Worm (Caenorhabditis elegans) whole organism, L4 larva: Measurements from ENCODE around the gene Y39A1A.20.
A peak's percentile ranks its signal among the peaks of the same experiment; 100 is the strongest.

Experiments used
- F26F4.8 ChIP-seq: fragments of 200-800 bp; sonication (Bioruptor generic); conservative IDR thresholded peaks from 2 replicates; pipeline ENCODE4 v1.3.6; 2022; ENCODE audit warnings: missing genetic modification characterization, missing compliant biosample characterization
- ZK546.5 ChIP-seq, 2 experiments: sonication (generic microtip); optimal IDR thresholded peaks; 2 replicates each; lab custom pipeline; 2017; ENCODE audit warnings: missing biosample characterization in 2 of 2, missing genetic modification characterization in 2 of 2
- aly-2 ChIP-seq: sonication (generic microtip); optimal IDR thresholded peaks from 2 replicates; lab custom pipeline; 2018; ENCODE audit warnings: missing biosample characterization, missing genetic modification characterization
- attf-4 ChIP-seq: sonication (generic microtip); optimal IDR thresholded peaks from 3 replicates; lab custom pipeline; 2017; ENCODE audit warnings: missing biosample characterization, missing genetic modification characterization
- ces-1 ChIP-seq: fragments of 150-350 bp; sonication (generic microtip); optimal IDR thresholded peaks from 4 replicates; lab custom pipeline; 2014; ENCODE audit warnings: missing biosample characterization, missing genetic modification reagents, missing genetic modification characterization
- dmd-6 ChIP-seq: fragments of 200-800 bp; sonication (Bioruptor generic); IDR thresholded peaks from 2 replicates; pipeline ENCODE4 v1.3.6; 2022; ENCODE audit warnings: missing genetic modification reagents, missing genetic modification characterization, missing compliant biosample characterization
- mdl-1 ChIP-seq, 2 experiments: fragments of 150-350 bp in 1 of 2; sonication (generic microtip) in 1 of 2; optimal IDR thresholded peaks; 2 replicates each; lab custom pipeline; 2014 to 2017; ENCODE audit warnings: missing biosample characterization in 2 of 2, missing genetic modification characterization in 2 of 2
- mdt-29 ChIP-seq: fragments of 200-800 bp; sonication (Bioruptor generic); IDR thresholded peaks from 2 replicates; pipeline ENCODE4 v1.3.6; 2022; ENCODE audit warnings: missing genetic modification reagents, missing genetic modification characterization, missing compliant biosample characterization
- nhr-11 ChIP-seq: fragments of 150-350 bp; optimal IDR thresholded peaks from 2 replicates; lab custom pipeline; 2014; ENCODE audit warnings: missing biosample characterization, missing genetic modification characterization
- pha-4 ChIP-seq, 2 experiments: fragments of 150-350 bp in 1 of 2; fragments of 200-800 bp in 1 of 2; sonication (Bioruptor generic) in 1 of 2; IDR thresholded peaks in 1 of 2; optimal IDR thresholded peaks in 1 of 2; 2 replicates each; pipeline versions ENCODE4 v1.3.6 to Lab custom; 2014 to 2022; ENCODE audit warnings: missing genetic modification characterization in 2 of 2, missing genetic modification reagents in 2 of 2, missing biosample characterization in 1 of 2, missing compliant biosample characterization in 1 of 2
- snpc-4 ChIP-seq: fragments of 150-350 bp; optimal IDR thresholded peaks from 2 replicates; lab custom pipeline; 2014; ENCODE audit warnings: missing biosample characterization, missing genetic modification characterization

- TF ChIP-seq pha-4 (GFP tag; IDR thresholded peaks at IDR 0.05; lab: Robert Waterston, UW) (no peak), pha-4 (tag; optimal IDR thresholded peaks at IDR 0.05; lab: Kevin White, UChicago) (no peak), ces-1 (no peak), mdl-1 (tag; optimal IDR thresholded peaks at IDR 0.05; lab: Kevin White, UChicago) (no peak), aly-2 (tag; lab: Kevin White, UChicago) (no peak), attf-4 (tag; lab: Kevin White, UChicago) (no peak), snpc-4 (tag; lab: Kevin White, UChicago) (no peak), mdt-29 (GFP tag; lab: Robert Waterston, UW) (0 out of 2 replicates have a peak, but pooled peaks have one; percentile 23), dmd-6 (no peak), F26F4.8 (GFP tag; lab: Robert Waterston, UW) (no peak), ZK546.5 (tag; optimal IDR thresholded peaks at IDR 0.05; lab: Kevin White, UChicago) (no peak), nhr-11 (tag; lab: Kevin White, UChicago) (no peak)
Measured at ce11 chrIII:10718078-10718477, 17.7 kb upstream of the Y39A1A.20 start.
